Worm (Caenorhabditis elegans) whole organism, L1 larva: Measurements from ENCODE around the gene mdt-10.

ENCODE experiments used
- C16A3.4 ChIP-seq: fragments of 150-350 bp; optimal IDR thresholded peaks from 2 replicates; lab custom pipeline; 2014; ENCODE audit warnings: missing biosample characterization, missing genetic modification characterization
- aha-1 ChIP-seq: fragments of 150-350 bp; optimal IDR thresholded peaks from 2 replicates; lab custom pipeline; 2014; ENCODE audit warnings: missing biosample characterization, missing genetic modification characterization
- alr-1 ChIP-seq: fragments of 200-800 bp; sonication (Bioruptor generic); optimal IDR thresholded peaks from 2 replicates; lab custom pipeline; 2018; ENCODE audit warnings: borderline replicate concordance, mild to moderate bottlenecking, missing genetic modification characterization, missing compliant biosample characterization
- ceh-88 ChIP-seq: fragments of 200-800 bp; sonication (Bioruptor generic); IDR thresholded peaks from 2 replicates; pipeline ENCODE4 v1.3.6; 2022; ENCODE audit warnings: missing genetic modification characterization, missing compliant biosample characterization
- ceh-90 ChIP-seq: sonication (generic microtip); optimal IDR thresholded peaks from 2 replicates; lab custom pipeline; 2016; ENCODE audit warnings: missing genetic modification characterization, missing compliant biosample characterization
- ces-1 ChIP-seq: fragments of 150-350 bp; optimal IDR thresholded peaks from 2 replicates; lab custom pipeline; 2014; ENCODE audit warnings: missing biosample characterization, missing genetic modification reagents, missing genetic modification characterization
- dpl-1 ChIP-seq, 3 experiments: fragments of 150-350 bp in 2 of 3; sonication (generic microtip) in 1 of 3; optimal IDR thresholded peaks; 2 replicates each; lab custom pipeline; 2014 to 2017; ENCODE audit warnings: missing biosample characterization in 3 of 3, missing genetic modification characterization in 3 of 3, missing genetic modification reagents in 3 of 3
- elt-2 ChIP-seq: sonication (generic microtip); optimal IDR thresholded peaks from 2 replicates; lab custom pipeline; 2016; ENCODE audit warnings: missing genetic modification characterization, mild to moderate bottlenecking, inconsistent platforms, missing compliant biosample characterization, missing genetic modification reagents
- ets-5 ChIP-seq: fragments of 200-800 bp; sonication (Bioruptor generic); IDR thresholded peaks from 2 replicates; pipeline ENCODE4 v1.3.6; 2022; ENCODE audit warnings: missing genetic modification characterization, missing compliant biosample characterization
- fkh-4 ChIP-seq: sonication (generic microtip); optimal IDR thresholded peaks from 2 replicates; lab custom pipeline; 2016; ENCODE audit warnings: missing compliant biosample characterization, missing genetic modification characterization, borderline replicate concordance
- fkh-8 ChIP-seq: sonication (generic microtip); optimal IDR thresholded peaks from 2 replicates; lab custom pipeline; 2016; ENCODE audit warnings: mild to moderate bottlenecking, missing genetic modification characterization, missing compliant biosample characterization
- hlh-4 ChIP-seq: sonication (generic microtip); optimal IDR thresholded peaks from 2 replicates; lab custom pipeline; 2016; ENCODE audit warnings: mild to moderate bottlenecking, missing genetic modification characterization, missing compliant biosample characterization
- hpl-2 ChIP-seq: fragments of 150-350 bp; optimal IDR thresholded peaks from 2 replicates; lab custom pipeline; 2014; ENCODE audit warnings: missing biosample characterization, missing genetic modification reagents, missing genetic modification characterization
- irx-1 ChIP-seq: sonication (generic microtip); optimal IDR thresholded peaks from 2 replicates; lab custom pipeline; 2016; ENCODE audit warnings: missing genetic modification characterization, missing compliant biosample characterization
- isw-1 ChIP-seq: fragments of 200-800 bp; sonication (Bioruptor generic); IDR thresholded peaks from 2 replicates; pipeline ENCODE4 v1.3.6; 2022; ENCODE audit warnings: missing genetic modification characterization, missing compliant biosample characterization
- lin-13 ChIP-seq: fragments of 150-350 bp; optimal IDR thresholded peaks from 2 replicates; lab custom pipeline; 2014; ENCODE audit warnings: missing biosample characterization, missing genetic modification reagents, missing genetic modification characterization
- lin-14 ChIP-seq: fragments of 200-800 bp; sonication (Bioruptor generic); optimal IDR thresholded peaks from 2 replicates; lab custom pipeline; 2018; ENCODE audit warnings: mild to moderate bottlenecking, missing genetic modification characterization, moderate library complexity, missing compliant biosample characterization
- lin-35 ChIP-seq, 2 experiments: fragments of 150-350 bp; optimal IDR thresholded peaks; 2 replicates each; lab custom pipeline; 2014; ENCODE audit warnings: missing biosample characterization in 2 of 2, missing genetic modification characterization in 2 of 2, missing genetic modification reagents in 2 of 2
- lin-39 ChIP-seq: fragments of 150-350 bp; optimal IDR thresholded peaks from 2 replicates; lab custom pipeline; 2014; ENCODE audit warnings: missing biosample characterization, missing genetic modification reagents, missing genetic modification characterization
- lir-3 ChIP-seq: sonication (generic microtip); optimal IDR thresholded peaks from 2 replicates; lab custom pipeline; 2016; ENCODE audit warnings: mild to moderate bottlenecking, missing genetic modification characterization, moderate library complexity, missing compliant biosample characterization; ENCODE audit not compliant: poor library complexity
- lsy-2 ChIP-seq, 2 experiments: fragments of 150-350 bp; optimal IDR thresholded peaks; 2 replicates each; lab custom pipeline; 2014; ENCODE audit warnings: missing biosample characterization in 2 of 2, missing genetic modification characterization in 2 of 2
- mab-9 ChIP-seq: fragments of 200-800 bp; sonication (Bioruptor generic); IDR thresholded peaks from 2 replicates; pipeline ENCODE4 v1.3.6; 2022; ENCODE audit warnings: missing genetic modification reagents, missing genetic modification characterization, missing compliant biosample characterization
- mep-1 ChIP-seq: fragments of 150-350 bp; optimal IDR thresholded peaks from 2 replicates; lab custom pipeline; 2014; ENCODE audit warnings: missing biosample characterization, missing genetic modification characterization
- nhr-12 ChIP-seq: sonication (generic microtip); optimal IDR thresholded peaks from 2 replicates; lab custom pipeline; 2017; ENCODE audit warnings: missing biosample characterization, missing genetic modification characterization
- nhr-19 ChIP-seq: fragments of 200-800 bp; sonication (Bioruptor generic); conservative IDR thresholded peaks from 2 replicates; pipeline ENCODE4 v1.3.6; 2022; ENCODE audit warnings: missing genetic modification characterization, missing compliant biosample characterization
- nhr-28 ChIP-seq: fragments of 150-350 bp; optimal IDR thresholded peaks from 2 replicates; lab custom pipeline; 2014; ENCODE audit warnings: missing biosample characterization, missing genetic modification characterization
- nhr-47 ChIP-seq: sonication (generic microtip); optimal IDR thresholded peaks from 2 replicates; lab custom pipeline; 2016; ENCODE audit warnings: mild to moderate bottlenecking, missing genetic modification characterization, moderate library complexity, missing compliant biosample characterization
- nhr-85 ChIP-seq: sonication (generic microtip); peaks from one replicate; lab custom pipeline; 2016; ENCODE audit warnings: missing genetic modification characterization, inconsistent platforms, missing compliant biosample characterization
- pag-3 ChIP-seq: sonication (generic microtip); optimal IDR thresholded peaks from 2 replicates; lab custom pipeline; 2017; ENCODE audit warnings: missing genetic modification characterization, mild to moderate bottlenecking, missing compliant biosample characterization, antibody characterized with exemption, borderline replicate concordance; ENCODE audit not compliant: insufficient read depth
- pax-3 ChIP-seq: fragments of 200-800 bp; sonication (Bioruptor generic); optimal IDR thresholded peaks from 2 replicates; lab custom pipeline; 2018; ENCODE audit warnings: mild to moderate bottlenecking, missing genetic modification characterization, moderate library complexity, missing compliant biosample characterization
- skn-1 ChIP-seq: fragments of 150-350 bp; optimal IDR thresholded peaks from 2 replicates; lab custom pipeline; 2014; ENCODE audit warnings: missing biosample characterization, missing genetic modification characterization
- sup-37 ChIP-seq: fragments of 200-800 bp; sonication (Bioruptor generic); optimal IDR thresholded peaks from 2 replicates; lab custom pipeline; 2018; ENCODE audit warnings: mild to moderate bottlenecking, missing genetic modification characterization, missing compliant biosample characterization
- tbx-2 ChIP-seq: sonication (generic microtip); optimal IDR thresholded peaks from 2 replicates; lab custom pipeline; 2016; ENCODE audit warnings: missing genetic modification characterization, missing compliant biosample characterization
- unc-130 ChIP-seq: fragments of 150-350 bp; optimal IDR thresholded peaks from 2 replicates; lab custom pipeline; 2017; ENCODE audit warnings: missing biosample characterization, missing genetic modification characterization, inconsistent platforms
- unc-62 ChIP-seq: fragments of 150-350 bp; optimal IDR thresholded peaks from 2 replicates; lab custom pipeline; 2014; ENCODE audit warnings: missing biosample characterization, missing genetic modification reagents, missing genetic modification characterization
- unc-86 ChIP-seq: sonication (generic microtip); optimal IDR thresholded peaks from 2 replicates; lab custom pipeline; 2016; ENCODE audit warnings: missing genetic modification characterization, missing compliant biosample characterization
- vab-15 ChIP-seq: sonication (generic microtip); optimal IDR thresholded peaks from 2 replicates; lab custom pipeline; 2017; ENCODE audit warnings: missing genotype, mild to moderate bottlenecking, missing genetic modification characterization, missing compliant biosample characterization
- zip-4 ChIP-seq: fragments of 200-800 bp; sonication (Bioruptor generic); optimal IDR thresholded peaks from 2 replicates; lab custom pipeline; 2018; ENCODE audit warnings: mild to moderate bottlenecking, missing genetic modification characterization, moderate library complexity, missing compliant biosample characterization
- ztf-11 ChIP-seq, 2 experiments: sonication (generic microtip); optimal IDR thresholded peaks; 2 replicates each; lab custom pipeline; 2016 to 2017; ENCODE audit warnings: missing genetic modification characterization in 2 of 2, missing biosample characterization in 1 of 2, missing compliant biosample characterization in 1 of 2
- ztf-4 ChIP-seq: fragments of 150-350 bp; optimal IDR thresholded peaks from 2 replicates; lab custom pipeline; 2014; ENCODE audit warnings: missing biosample characterization, missing genetic modification characterization

The mdt-10 gene

DNA sequence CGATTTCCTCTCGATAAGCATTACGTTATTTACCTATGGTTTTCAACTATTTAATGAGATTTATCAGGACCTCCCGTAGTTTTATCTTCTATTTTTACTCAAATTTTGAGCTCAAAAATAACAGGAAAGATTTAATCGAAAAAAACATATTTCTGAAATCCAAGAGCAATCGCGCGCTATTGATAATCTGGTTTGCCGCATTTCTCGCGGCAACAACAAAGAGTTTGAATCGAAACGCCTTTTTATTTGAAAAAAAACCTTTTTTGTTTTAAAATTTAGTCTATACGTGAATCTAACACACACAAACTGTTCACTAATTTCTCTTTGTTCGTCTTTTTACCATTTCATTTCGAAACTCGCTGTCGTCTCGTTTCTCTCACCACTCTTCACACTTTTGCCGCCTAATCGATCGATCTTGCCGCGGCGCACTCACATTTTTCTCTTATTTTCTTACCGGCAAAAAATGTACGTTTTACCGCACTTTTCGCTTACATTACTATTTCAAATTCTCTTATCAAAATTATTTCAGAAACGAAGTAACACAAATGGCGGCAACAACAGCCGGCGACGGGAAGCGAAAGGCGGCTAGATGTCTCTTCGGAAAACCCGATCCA, 38.6 kb downstream of the mdt-10 start, which contains the start of gene cki-2 (continued):
- peak; percentile 63 to 73 for TF ChIP-seq lin-35 (GFP tag; optimal IDR thresholded peaks at IDR 0.05; lab: Kevin White, UChicago)

- TF ChIP-seq tbx-2 (tag; lab: Kevin White, UChicago) (peak; percentile 79), lin-14 (GFP tag; lab: Kevin White, UChicago) (peak; percentile 18), mep-1 (tag; lab: Kevin White, UChicago) (peak; percentile 9), dpl-1 (GFP tag; optimal IDR thresholded peaks at IDR 0.05; lab: Kevin White, UChicago) (no peak), unc-130 (tag; lab: Kevin White, UChicago) (no peak), nhr-85 (tag; lab: Kevin White, UChicago) (peak; percentile 61), vab-15 (peak; percentile 54), ztf-11 (tag; optimal IDR thresholded peaks at IDR 0.05; lab: Kevin White, UChicago) (peak in 1 of 2 experiments; percentile 85)
Measured at ce11 chrII:7815406-7815805, 39.4 kb downstream of the mdt-10 start.

DNA sequence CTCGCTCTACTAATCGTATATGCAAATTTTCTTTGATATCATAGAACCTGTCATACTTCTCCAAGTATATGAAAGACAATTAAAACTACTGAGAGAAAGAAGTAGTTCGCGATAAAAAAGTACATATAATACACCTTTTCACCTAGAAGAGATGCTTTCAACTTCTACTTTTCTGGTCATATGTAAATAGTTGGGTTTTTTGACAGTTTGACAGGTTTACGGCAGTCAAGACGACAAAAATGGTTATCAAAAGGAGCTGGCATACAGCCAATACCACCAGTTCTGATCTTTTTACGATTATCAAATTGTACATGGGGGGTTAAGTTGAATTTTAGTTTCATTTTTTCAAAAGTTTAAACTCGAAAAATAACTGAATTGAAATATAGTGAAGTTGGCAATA, 39.9 kb downstream of the mdt-10 start:
- TF ChIP-seq nhr-47 (tag; lab: Kevin White, UChicago) (no peak), isw-1 (no peak), ceh-88 (no peak), lsy-2 (tag; optimal IDR thresholded peaks at IDR 0.05; lab: Kevin White, UChicago) (no peak), ets-5 (no peak), ceh-90 (tag; lab: Kevin White, UChicago) (no peak), mep-1 (tag; lab: Kevin White, UChicago) (no peak), sup-37 (GFP tag; lab: Kevin White, UChicago) (no peak), lin-39 (no peak), fkh-8 (tag; lab: Kevin White, UChicago) (no peak), unc-62 (GFP tag; lab: Kevin White, UChicago) (no peak), nhr-19 (no peak)

DNA sequence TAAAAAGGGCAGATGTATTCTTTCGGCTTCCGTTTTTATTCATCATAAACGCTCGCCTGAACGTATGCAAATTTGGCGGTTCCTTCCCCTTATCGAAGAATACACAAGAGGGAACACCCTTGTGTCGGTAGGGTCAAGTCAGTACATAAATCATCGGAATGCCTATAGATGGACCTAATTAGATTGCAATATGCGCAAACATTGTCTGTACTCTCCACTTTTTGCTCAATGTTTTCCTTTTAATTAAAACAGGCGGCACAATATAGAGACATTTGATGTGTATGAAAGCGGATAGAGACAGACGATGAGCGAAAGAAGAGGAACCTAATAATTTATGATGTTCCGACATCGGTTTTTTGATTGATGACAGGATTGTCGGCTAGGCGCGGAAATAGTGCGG, 40.6 kb downstream of the mdt-10 start:
- TF ChIP-seq tbx-2 (tag; lab: Kevin White, UChicago) = peak; percentile 49
- no peak for TF ChIP-seq pag-3
- no peak for TF ChIP-seq lin-13 (GFP tag; lab: Kevin White, UChicago)
- peak; percentile 50 for TF ChIP-seq unc-86 (tag; lab: Kevin White, UChicago)
- TF ChIP-seq ztf-11 (tag; optimal IDR thresholded peaks at IDR 0.05; lab: Kevin White, UChicago) = peak in 1 of 2 experiments; percentile 47

DNA sequence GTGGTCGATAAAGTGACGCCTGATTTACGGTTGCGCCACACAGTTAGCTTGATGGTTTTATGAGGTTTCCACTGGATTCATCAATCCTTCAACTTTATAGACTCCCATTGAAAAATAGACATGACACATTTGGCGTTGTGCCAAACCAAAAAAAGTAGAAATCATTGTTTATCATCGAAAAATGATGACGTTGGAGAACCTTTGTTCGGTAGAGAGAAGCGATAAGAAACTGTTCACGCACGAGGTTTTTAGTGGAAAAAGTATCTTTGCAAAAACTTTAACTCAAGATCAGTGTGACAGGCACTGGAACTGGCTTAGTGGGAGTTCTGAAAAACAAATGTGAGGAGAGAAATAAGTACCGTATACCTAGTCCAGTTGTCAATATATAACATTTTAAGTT, 41.2 kb downstream of the mdt-10 start:
- TF ChIP-seq nhr-12 (tag; lab: Kevin White, UChicago) (no peak), zip-4 (no peak), pax-3 (tag; lab: Kevin White, UChicago) (no peak), fkh-4 (no peak), ztf-4 (no peak), lsy-2 (tag; optimal IDR thresholded peaks at IDR 0.05; lab: Kevin White, UChicago) (no peak), irx-1 (tag; lab: Kevin White, UChicago) (no peak), skn-1 (tag; lab: Kevin White, UChicago) (no peak), alr-1 (tag; lab: Kevin White, UChicago) (no peak), aha-1 (no peak), lir-3 (tag; lab: Kevin White, UChicago) (no peak), nhr-28 (no peak), hlh-4 (no peak), ces-1 (GFP tag; lab: Kevin White, UChicago) (no peak), nhr-47 (tag; lab: Kevin White, UChicago) (no peak), elt-2 (tag; lab: Kevin White, UChicago) (no peak), hpl-2 (GFP tag; lab: Kevin White, UChicago) (no peak), C16A3.4 (no peak), mab-9 (GFP tag; lab: Robert Waterston, UW) (no peak)
